Worm (Caenorhabditis elegans): Measurements from ENCODE around the gene srx-9.

Gene srx-9

ce11 chrV:7409599-7409998, 14.3 kb upstream of the srx-9 start, which contains the start of gene R13D7.2:
R13D7.2 (plus strand) TSS chrV:7409899.
- TF ChIP-seq grh-1 (GFP tag; IDR thresholded peaks at IDR 0.05) = no peak
- no peak for TF ChIP-seq ama-1 (optimal IDR thresholded peaks at IDR 0.05)
- no peak for TF ChIP-seq pag-3 (tag; optimal IDR thresholded peaks at IDR 0.05; ENCODE audit: borderline replicate concordance, insufficient read depth)
- TF ChIP-seq ces-1 (GFP tag; optimal IDR thresholded peaks at IDR 0.05) = no peak
- no peak for TF ChIP-seq elt-3 (tag; optimal IDR thresholded peaks at IDR 0.05)
- no peak for TF ChIP-seq ztf-4 (tag; optimal IDR thresholded peaks at IDR 0.05)

ce11 chrV:7408520-7408919, 13.3 kb upstream of the srx-9 start, which contains the start of gene srt-6:
srt-6 (minus strand) TSS chrV:7408814.
- TF ChIP-seq C34B4.2 (tag; optimal IDR thresholded peaks at IDR 0.05) (no peak), ama-1 (optimal IDR thresholded peaks at IDR 0.05) (no peak), tbx-2 (tag; optimal IDR thresholded peaks at IDR 0.05) (no peak), egl-27 (tag; optimal IDR thresholded peaks at IDR 0.05) (no peak), skn-1 (tag; optimal IDR thresholded peaks at IDR 0.05) (no peak), hlh-17 (GFP tag; optimal IDR thresholded peaks at IDR 0.05; ENCODE audit: borderline replicate concordance) (no peak), fkh-10 (GFP tag; optimal IDR thresholded peaks at IDR 0.05) (no peak), Y116A8C.19 (tag; optimal IDR thresholded peaks at IDR 0.05; ENCODE audit: borderline replicate concordance) (no peak), ceh-88 (GFP tag; IDR thresholded peaks at IDR 0.05) (no peak), lin-14 (GFP tag; optimal IDR thresholded peaks at IDR 0.05) (no peak), rnt-1 (tag; optimal IDR thresholded peaks at IDR 0.05) (no peak), lin-35 (GFP tag; optimal IDR thresholded peaks at IDR 0.05) (no peak), nhr-84 (tag; optimal IDR thresholded peaks at IDR 0.05) (no peak), mdl-1 (tag; optimal IDR thresholded peaks at IDR 0.05) (no peak), elt-2 (tag; optimal IDR thresholded peaks at IDR 0.05) (no peak), nhr-76 (tag; optimal IDR thresholded peaks at IDR 0.05) (no peak), ces-1 (GFP tag; optimal IDR thresholded peaks at IDR 0.05) (no peak)

- TF ChIP-seq aly-2 (tag; optimal IDR thresholded peaks at IDR 0.05) (no peak), ces-1 (GFP tag; optimal IDR thresholded peaks at IDR 0.05) (no peak), nhr-90 (tag; optimal IDR thresholded peaks at IDR 0.05; ENCODE audit: poor library complexity) (no peak), dpl-1 (GFP tag; optimal IDR thresholded peaks at IDR 0.05) (no peak), C04F5.9 (tag; optimal IDR thresholded peaks at IDR 0.05) (no peak), Y116A8C.19 (tag; optimal IDR thresholded peaks at IDR 0.05; ENCODE audit: borderline replicate concordance) (no peak), hlh-4 (tag; optimal IDR thresholded peaks at IDR 0.05) (no peak), aha-1 (tag; optimal IDR thresholded peaks at IDR 0.05) (no peak), nhr-76 (tag; optimal IDR thresholded peaks at IDR 0.05) (no peak), fos-1 (tag; optimal IDR thresholded peaks at IDR 0.05) (no peak), fkh-4 (tag; optimal IDR thresholded peaks at IDR 0.05; ENCODE audit: borderline replicate concordance) (no peak), jun-1 (tag; optimal IDR thresholded peaks at IDR 0.05) (no peak), C34B4.2 (tag; optimal IDR thresholded peaks at IDR 0.05) (no peak), nhr-47 (tag; optimal IDR thresholded peaks at IDR 0.05) (no peak), hpl-2 (GFP tag; optimal IDR thresholded peaks at IDR 0.05) (no peak), nhr-77 (tag; optimal IDR thresholded peaks at IDR 0.05) (no peak), sox-4 (tag; optimal IDR thresholded peaks at IDR 0.05) (no peak)
These were observed 8.2 kb upstream of the srx-9 start for ce11 chrV:7403501-7403900.

DNA sequence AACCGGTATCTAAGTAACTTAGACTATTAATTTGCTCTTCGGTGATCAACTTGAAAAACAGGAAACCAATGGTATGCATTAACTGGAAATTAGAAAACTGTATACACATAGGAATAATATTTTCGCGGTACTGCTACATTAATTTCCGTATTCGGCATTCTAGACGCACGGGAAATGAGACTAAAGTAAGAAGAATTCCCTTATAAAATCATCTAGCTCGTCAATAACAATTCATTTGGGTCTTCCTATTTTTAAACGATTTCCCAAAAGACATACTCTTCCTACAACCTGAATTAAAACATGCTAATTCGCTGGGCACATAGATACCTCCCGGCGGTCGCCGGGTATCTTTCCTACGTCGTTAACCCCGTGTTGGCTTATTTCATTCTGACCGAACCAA, 7.1 kb upstream of the srx-9 start, which contains the start of gene srj-13:
Gene srj-13 (plus strand): TSS at position 301 of the 400 bp plus-strand sequence.
- TF ChIP-seq jun-1 (tag; optimal IDR thresholded peaks at IDR 0.05) (no peak), ceh-63 (GFP tag; optimal IDR thresholded peaks at IDR 0.05) (no peak), unc-62 (GFP tag; optimal IDR thresholded peaks at IDR 0.05) (no peak), ztf-11 (tag; optimal IDR thresholded peaks at IDR 0.05) (no peak), pqm-1 (tag; optimal IDR thresholded peaks at IDR 0.05) (no peak), lir-3 (tag; optimal IDR thresholded peaks at IDR 0.05; ENCODE audit: poor library complexity) (no peak), nhr-77 (tag; optimal IDR thresholded peaks at IDR 0.05) (no peak), nhr-90 (tag; optimal IDR thresholded peaks at IDR 0.05; ENCODE audit: poor library complexity) (no peak), hpl-2 (GFP tag; optimal IDR thresholded peaks at IDR 0.05) (no peak), snpc-4 (tag; optimal IDR thresholded peaks at IDR 0.05) (no peak), lsy-2 (tag; optimal IDR thresholded peaks at IDR 0.05) (no peak), efl-3 (GFP tag; optimal IDR thresholded peaks at IDR 0.05) (no peak), C04F5.9 (tag; optimal IDR thresholded peaks at IDR 0.05) (no peak), F16B12.6 (tag; optimal IDR thresholded peaks at IDR 0.05) (no peak), lin-15B (tag; optimal IDR thresholded peaks at IDR 0.05) (no peak)

Data from whole organism, L1 larva.